Worm (Caenorhabditis elegans) whole organism, L3 larva: Measurements from ENCODE around the gene nep-11.

Source experiments
- ama-1 ChIP-seq: fragments of 150-350 bp; optimal IDR thresholded peaks from 2 replicates; lab custom pipeline; 2018
- ceh-82 ChIP-seq: fragments of 150-350 bp; optimal IDR thresholded peaks from 2 replicates; lab custom pipeline; 2014; ENCODE audit warnings: missing biosample characterization, missing genetic modification characterization
- jun-1 ChIP-seq: fragments of 150-350 bp; optimal IDR thresholded peaks from 2 replicates; lab custom pipeline; 2014; ENCODE audit warnings: missing biosample characterization, missing genetic modification reagents, missing genetic modification characterization
- nhr-25 ChIP-seq: sonication (generic microtip); optimal IDR thresholded peaks from 2 replicates; lab custom pipeline; 2017; ENCODE audit warnings: missing biosample characterization, missing genetic modification characterization
- sea-2 ChIP-seq: fragments of 150-350 bp; sonication (generic microtip); optimal IDR thresholded peaks from 4 replicates; lab custom pipeline; 2014; ENCODE audit warnings: missing biosample characterization, missing genetic modification reagents, missing genetic modification characterization
- snpc-4 ChIP-seq: fragments of 150-350 bp; optimal IDR thresholded peaks from 2 replicates; lab custom pipeline; 2014; ENCODE audit warnings: missing biosample characterization, missing genetic modification characterization
- zag-1 ChIP-seq: fragments of 150-350 bp; optimal IDR thresholded peaks from 2 replicates; lab custom pipeline; 2014; ENCODE audit warnings: missing biosample characterization, missing genetic modification characterization

- TF ChIP-seq ama-1 (lab: Kevin White, UChicago): no peak
- TF ChIP-seq sea-2 (GFP tag; lab: Kevin White, UChicago): no peak
- TF ChIP-seq zag-1: no peak
- no peak for TF ChIP-seq jun-1 (tag; lab: Kevin White, UChicago)
- TF ChIP-seq ceh-82 (tag; lab: Kevin White, UChicago): no peak
- no peak for TF ChIP-seq snpc-4 (tag; lab: Kevin White, UChicago)
- no peak for TF ChIP-seq nhr-25
Measured at ce11 chrII:3436412-3436811, 11.1 kb upstream of the nep-11 start, which contains the start of gene skpo-2.
